Worm (Caenorhabditis elegans): ENCODE results near the gene T28D6.4.

T28D6.4 gene

DNA sequence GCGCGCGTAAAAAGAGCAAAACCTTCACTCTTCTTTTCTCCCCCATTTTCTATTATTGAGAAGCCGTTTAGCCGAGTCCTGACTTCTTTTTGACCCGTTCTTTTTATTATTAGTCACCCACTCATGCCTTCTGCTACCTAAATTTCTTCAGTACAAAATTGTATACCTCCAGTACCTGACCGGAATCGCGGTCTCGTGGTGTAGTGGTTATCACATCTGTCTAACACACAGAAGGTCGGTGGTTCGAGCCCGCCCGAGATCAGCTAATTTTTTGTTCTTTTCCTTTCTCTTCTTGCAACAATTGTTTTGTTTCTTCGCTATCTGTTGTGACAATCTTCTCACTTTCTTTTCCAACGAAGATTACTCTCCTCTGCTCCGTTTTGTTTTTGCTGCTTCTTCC lies 7.4 kb upstream of the T28D6.4 start (continued):
- no peak for TF ChIP-seq zfh-2 (GFP tag; conservative IDR thresholded peaks at IDR 0.05)
- peak; percentile 15 for TF ChIP-seq lin-40 (tag; optimal IDR thresholded peaks at IDR 0.05)
- TF ChIP-seq cebp-1 (GFP tag; IDR thresholded peaks at IDR 0.05): no peak
- TF ChIP-seq cebp-1 (tag; optimal IDR thresholded peaks at IDR 0.05): peak; percentile 32
- peak; percentile 52 for TF ChIP-seq dox-1 (GFP tag; IDR thresholded peaks at IDR 0.05)
- TF ChIP-seq B0336.3 (GFP tag; IDR thresholded peaks at IDR 0.05): peak; percentile 26; the same call in 1 of the 2 replicates
- no peak for TF ChIP-seq snpc-3.4 (tag; optimal IDR thresholded peaks at IDR 0.05)
- TF ChIP-seq K12H6.12 (tag; optimal IDR thresholded peaks at IDR 0.05): no peak
- peak; percentile 73 for TF ChIP-seq D2030.7 (GFP tag; IDR thresholded peaks at IDR 0.05)
- TF ChIP-seq B0261.1 (tag; optimal IDR thresholded peaks at IDR 0.05): peak; percentile 73
- TF ChIP-seq nhr-80 (tag; optimal IDR thresholded peaks at IDR 0.05): no peak
- 0 out of 2 replicates have a peak, but pooled peaks have one; percentile 49 for TF ChIP-seq ztf-28 (GFP tag; IDR thresholded peaks at IDR 0.05)
- no peak for TF ChIP-seq madf-10 (tag; optimal IDR thresholded peaks at IDR 0.05)
- TF ChIP-seq fkh-3 (tag; optimal IDR thresholded peaks at IDR 0.05): no peak
- TF ChIP-seq ama-1 (optimal IDR thresholded peaks at IDR 0.05): no peak
- TF ChIP-seq ama-1 (GFP tag; optimal IDR thresholded peaks at IDR 0.05): peak in 1 of 2 experiments; percentile 51
- 0 out of 2 replicates have a peak, but pooled peaks have one; percentile 52 for TF ChIP-seq ceh-40 (GFP tag; IDR thresholded peaks at IDR 0.05)
- no peak for TF ChIP-seq madf-8 (GFP tag; conservative IDR thresholded peaks at IDR 0.05)
- peak; percentile 46 for TF ChIP-seq lin-54 (GFP tag; optimal IDR thresholded peaks at IDR 0.05)
- peak; percentile 36 for TF ChIP-seq lsl-1 (GFP tag; optimal IDR thresholded peaks at IDR 0.05)
- 0 out of 2 replicates have a peak, but pooled peaks have one; percentile 54 for TF ChIP-seq Y56A3A.18 (GFP tag; IDR thresholded peaks at IDR 0.05)
- no peak for TF ChIP-seq attf-3 (GFP tag; conservative IDR thresholded peaks at IDR 0.05)
- TF ChIP-seq F10E7.11 (tag; optimal IDR thresholded peaks at IDR 0.05): no peak
- TF ChIP-seq rcor-1 (GFP tag; IDR thresholded peaks at IDR 0.05): no peak
- TF ChIP-seq madf-6 (GFP tag; IDR thresholded peaks at IDR 0.05): 0 out of 2 replicates have a peak, but pooled peaks have one; percentile 33
- no peak for TF ChIP-seq let-526 (GFP tag; IDR thresholded peaks at IDR 0.05)
- no peak for TF ChIP-seq ztf-26 (tag; optimal IDR thresholded peaks at IDR 0.05)
- TF ChIP-seq die-1 (tag; optimal IDR thresholded peaks at IDR 0.05): peak; percentile 15
- 0 out of 2 replicates have a peak, but pooled peaks have one; percentile 12 for TF ChIP-seq egrh-3 (GFP tag; IDR thresholded peaks at IDR 0.05)
- peak; percentile 25; the same call in 1 of the 2 replicates for TF ChIP-seq nfyb-1 (GFP tag; IDR thresholded peaks at IDR 0.05)
- TF ChIP-seq athp-1 (tag; optimal IDR thresholded peaks at IDR 0.05): no peak
- no peak for TF ChIP-seq nfya-2 (GFP tag; IDR thresholded peaks at IDR 0.05)
- no peak for TF ChIP-seq F52B5.7 (tag; optimal IDR thresholded peaks at IDR 0.05)
- peak; percentile 57 for TF ChIP-seq hmg-1.2 (GFP tag; IDR thresholded peaks at IDR 0.05)
- TF ChIP-seq snpc-4 (GFP tag; optimal IDR thresholded peaks at IDR 0.05): peak; percentile 3
- peak in 2 of 4 experiments; percentile 1 to 31 for TF ChIP-seq snpc-4 (tag; optimal IDR thresholded peaks at IDR 0.05)
- no peak for TF ChIP-seq bed-1 (GFP tag; IDR thresholded peaks at IDR 0.05)
- TF ChIP-seq dpff-1 (tag; optimal IDR thresholded peaks at IDR 0.05): no peak
- TF ChIP-seq ztf-6 (GFP tag; IDR thresholded peaks at IDR 0.05): no peak

DNA sequence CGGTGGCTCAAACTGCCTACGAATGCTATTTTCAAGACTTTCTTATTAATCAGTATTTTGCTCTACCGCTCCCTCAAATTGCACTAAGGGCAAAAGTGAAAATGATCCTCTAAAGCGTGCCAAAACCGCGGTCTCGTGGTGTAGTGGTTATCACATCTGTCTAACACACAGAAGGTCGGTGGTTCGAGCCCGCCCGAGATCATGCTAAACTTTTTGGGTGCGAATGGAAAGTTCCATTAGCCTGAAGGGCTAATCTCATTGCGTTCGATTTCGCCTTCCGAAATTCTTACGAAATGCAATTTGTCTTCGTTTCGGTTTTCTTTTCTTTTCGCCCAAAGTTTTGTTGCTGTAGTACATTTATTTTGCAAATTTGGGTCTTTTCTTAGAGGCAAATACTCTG lies 6.8 kb upstream of the T28D6.4 start:
- TF ChIP-seq D2030.7 (GFP tag; IDR thresholded peaks at IDR 0.05) (peak; percentile 69), F33H1.4 (GFP tag; IDR thresholded peaks at IDR 0.05) (0 out of 2 replicates have a peak, but pooled peaks have one; percentile 23), rpc-1 (optimal IDR thresholded peaks at IDR 0.05) (peak; percentile 65), rpc-1 (tag; optimal IDR thresholded peaks at IDR 0.05) (peak; percentile 72), lsl-1 (GFP tag; optimal IDR thresholded peaks at IDR 0.05) (peak; percentile 17), F49E8.2 (tag; optimal IDR thresholded peaks at IDR 0.05; ENCODE audit: insufficient read depth) (peak; percentile 30), Y56A3A.18 (GFP tag; IDR thresholded peaks at IDR 0.05) (0 out of 2 replicates have a peak, but pooled peaks have one; percentile 17), nhr-120 (GFP tag; IDR thresholded peaks at IDR 0.05) (no peak), hmg-1.2 (GFP tag; IDR thresholded peaks at IDR 0.05) (peak; percentile 41; the same call in 1 of the 2 replicates), ama-1 (optimal IDR thresholded peaks at IDR 0.05) (no peak), ama-1 (GFP tag; optimal IDR thresholded peaks at IDR 0.05) (peak in 1 of 2 experiments; percentile 21), die-1 (tag; optimal IDR thresholded peaks at IDR 0.05) (peak; percentile 21), lin-26 (GFP tag; IDR thresholded peaks at IDR 0.05) (peak; percentile 81), ztf-25 (GFP tag; IDR thresholded peaks at IDR 0.05) (peak; percentile 72), snpc-1.3 (tag; optimal IDR thresholded peaks at IDR 0.05; ENCODE audit: insufficient read depth) (peak; percentile 19), ztf-26 (tag; optimal IDR thresholded peaks at IDR 0.05) (no peak), tbp1 (GFP tag; optimal IDR thresholded peaks at IDR 0.05) (peak; percentile 86), egl-44 (GFP tag; IDR thresholded peaks at IDR 0.05) (0 out of 2 replicates have a peak, but pooled peaks have one; percentile 16)
